Fruit fly (Drosophila melanogaster): ENCODE measurements around the gene Smr.

The Smr gene

dm6 chrX:12747746-12748710 is 5.6 kb upstream of the Smr start (continued):
- TF ChIP-seq so (GFP tag; IDR thresholded peaks at IDR 0.05) = no peak
- TF ChIP-seq CHES-1-like (GFP tag; optimal IDR thresholded peaks at IDR 0.05) = no peak
- no peak for TF ChIP-seq Fer2 (tag; optimal IDR thresholded peaks at IDR 0.05)
- no peak for TF ChIP-seq otp (GFP tag; IDR thresholded peaks at IDR 0.05)
- TF ChIP-seq NK7.1 (GFP tag; optimal IDR thresholded peaks at IDR 0.05) = no peak
- TF ChIP-seq CG12299 (tag; optimal IDR thresholded peaks at IDR 0.05) = no peak
- TF ChIP-seq Xrp1 (GFP tag; IDR thresholded peaks at IDR 0.05) = peak; percentile 79
- peak; percentile 86 for TF ChIP-seq gsb-n (tag; optimal IDR thresholded peaks at IDR 0.05)
- no peak for TF ChIP-seq Lpt (GFP tag; optimal IDR thresholded peaks at IDR 0.05)
- TF ChIP-seq zen (tag; optimal IDR thresholded peaks at IDR 0.05) = peak; percentile 82
- TF ChIP-seq CG16863 (GFP tag; optimal IDR thresholded peaks at IDR 0.05) = no peak
- TF ChIP-seq ash1 (GFP tag; optimal IDR thresholded peaks at IDR 0.05) = no peak
- peak; percentile 75 for TF ChIP-seq dmrt99B (tag; optimal IDR thresholded peaks at IDR 0.05)
- TF ChIP-seq slou (GFP tag; optimal IDR thresholded peaks at IDR 0.05) = no peak
- no peak for TF ChIP-seq vnd (GFP tag; IDR thresholded peaks at IDR 0.05; ENCODE audit: partially characterized antibody)
- TF ChIP-seq Camta (GFP tag; optimal IDR thresholded peaks at IDR 0.05) = no peak
- TF ChIP-seq sima (GFP tag; optimal IDR thresholded peaks at IDR 0.05) = no peak
- no peak for TF ChIP-seq Max (GFP tag; optimal IDR thresholded peaks at IDR 0.05)
- TF ChIP-seq ap (GFP tag; IDR thresholded peaks at IDR 0.05) = no peak
- TF ChIP-seq kay (GFP tag; optimal IDR thresholded peaks at IDR 0.05) = no peak
- TF ChIP-seq CG10209 (GFP tag; optimal IDR thresholded peaks at IDR 0.05) = peak; percentile 55
- TF ChIP-seq CG13287 (GFP tag; IDR thresholded peaks at IDR 0.05; ENCODE audit: partially characterized antibody) = no peak
- TF ChIP-seq nom (GFP tag; optimal IDR thresholded peaks at IDR 0.05) = peak; percentile 48
- TF ChIP-seq Rx (GFP tag; IDR thresholded peaks at IDR 0.05) = no peak
- peak; percentile 24 for TF ChIP-seq CG18619 (GFP tag; optimal IDR thresholded peaks at IDR 0.05)
- TF ChIP-seq CG1233 (GFP tag; optimal IDR thresholded peaks at IDR 0.05) = peak; percentile 49
- TF ChIP-seq vfl (GFP tag; optimal IDR thresholded peaks at IDR 0.05) = no peak
- TF ChIP-seq Aef1 (GFP tag; IDR thresholded peaks at IDR 0.05) = no peak
- TF ChIP-seq CG12659 (GFP tag; optimal IDR thresholded peaks at IDR 0.05) = peak; percentile 42
- peak; percentile 83 for TF ChIP-seq CG10979 (tag; optimal IDR thresholded peaks at IDR 0.05)
- TF ChIP-seq CG6813 (GFP tag; optimal IDR thresholded peaks at IDR 0.05) = no peak
- no peak for TF ChIP-seq CG2875 (GFP tag; optimal IDR thresholded peaks at IDR 0.05)
- TF ChIP-seq ttk (GFP tag; IDR thresholded peaks at IDR 0.05) = no peak
- no peak for TF ChIP-seq slp2 (GFP tag; optimal IDR thresholded peaks at IDR 0.05)
- peak; percentile 70 for TF ChIP-seq tap (tag; optimal IDR thresholded peaks at IDR 0.05)
- TF ChIP-seq br (optimal IDR thresholded peaks at IDR 0.05) = no peak
- no peak for TF ChIP-seq CG15514 (GFP tag; optimal IDR thresholded peaks at IDR 0.05)
- no peak for TF ChIP-seq p53 (GFP tag; optimal IDR thresholded peaks at IDR 0.05)
- no peak for TF ChIP-seq CG3163 (GFP tag; optimal IDR thresholded peaks at IDR 0.05)
- no peak for TF ChIP-seq dati (GFP tag; IDR thresholded peaks at IDR 0.05)
- TF ChIP-seq CG10654 (GFP tag; optimal IDR thresholded peaks at IDR 0.05) = peak; percentile 15
- TF ChIP-seq ssp (GFP tag; IDR thresholded peaks at IDR 0.05) = 0 out of 2 replicates have a peak, but pooled peaks have one; percentile 18
- TF ChIP-seq CG9437 (GFP tag; optimal IDR thresholded peaks at IDR 0.05) = peak; percentile 61
- TF ChIP-seq Fer3 (tag; optimal IDR thresholded peaks at IDR 0.05) = peak; percentile 51
- TF ChIP-seq knrl (GFP tag; IDR thresholded peaks at IDR 0.05; ENCODE audit: partially characterized antibody) = no peak
- no peak for TF ChIP-seq pfk (GFP tag; optimal IDR thresholded peaks at IDR 0.05)
- no peak for TF ChIP-seq CG5953 (GFP tag; IDR thresholded peaks at IDR 0.05)
- no peak for TF ChIP-seq CG7987 (GFP tag; optimal IDR thresholded peaks at IDR 0.05)
- peak; percentile 81 for TF ChIP-seq sens (GFP tag)
